Fruit fly (Drosophila melanogaster) whole organism, wandering third instar larva: ENCODE measurements around the gene mora.

ENCODE experiments used
- Abd-B ChIP-seq: fragments of >200 bp; optimal IDR thresholded peaks from 2 replicates; lab custom pipeline; 2017; ENCODE audit warnings: missing biosample characterization, missing genetic modification characterization
- CG32264 ChIP-seq: fragments of 200-800 bp; sonication (Bioruptor generic); optimal IDR thresholded peaks from 2 replicates; lab custom pipeline; 2016; ENCODE audit warnings: missing biosample characterization, missing genetic modification characterization
- CG9705 ChIP-seq: fragments of 200-800 bp; sonication (Bioruptor generic); optimal IDR thresholded peaks from 2 replicates; lab custom pipeline; 2018; ENCODE audit warnings: missing biosample characterization, mild to moderate bottlenecking, missing genetic modification characterization
- CrebA ChIP-seq: fragments of 200-800 bp; sonication (Bioruptor generic); optimal IDR thresholded peaks from 2 replicates; lab custom pipeline; 2016; ENCODE audit warnings: missing biosample characterization, mild to moderate bottlenecking, missing genetic modification characterization, borderline replicate concordance
- Dfd ChIP-seq: fragments of >200 bp; optimal IDR thresholded peaks from 2 replicates; lab custom pipeline; 2017; ENCODE audit warnings: missing biosample characterization, missing genetic modification characterization
- Dif ChIP-seq: fragments of 200-275, 200-300 bp; sonication (Bioruptor generic); optimal IDR thresholded peaks from 2 replicates; lab custom pipeline; 2018; ENCODE audit warnings: missing biosample characterization, missing genetic modification characterization; ENCODE audit not compliant: partially characterized antibody
- GATAd ChIP-seq: sonication (Bioruptor generic); optimal IDR thresholded peaks from 2 replicates; lab custom pipeline; 2016; ENCODE audit warnings: missing biosample characterization, missing genetic modification characterization
- HLH106 ChIP-seq: fragments of 200-800 bp; optimal IDR thresholded peaks from 3 replicates; lab custom pipeline; 2019; ENCODE audit warnings: missing biosample characterization, mild to moderate bottlenecking, missing genetic modification characterization, moderate library complexity
- Hnf4 ChIP-seq: fragments of 200-800 bp; sonication (Bioruptor generic); optimal IDR thresholded peaks from 2 replicates; lab custom pipeline; 2016; ENCODE audit warnings: missing biosample characterization, mild to moderate bottlenecking, missing genetic modification characterization
- Hr78 ChIP-seq: fragments of >200 bp; optimal IDR thresholded peaks from 2 replicates; lab custom pipeline; 2017; ENCODE audit warnings: missing biosample characterization, missing genetic modification characterization
- Hr83 ChIP-seq: fragments of 200-300 bp; sonication (Bioruptor generic); optimal IDR thresholded peaks from 2 replicates; lab custom pipeline; 2016; ENCODE audit warnings: missing biosample characterization, mild to moderate bottlenecking, missing genetic modification characterization, moderate library complexity; ENCODE audit not compliant: poor library complexity, severe bottlenecking
- Jra ChIP-seq: sonication (Bioruptor generic); optimal IDR thresholded peaks from 2 replicates; lab custom pipeline; 2016; ENCODE audit warnings: missing biosample characterization, missing genetic modification characterization
- Mio ChIP-seq: sonication (Bioruptor generic); optimal IDR thresholded peaks from 2 replicates; lab custom pipeline; 2016; ENCODE audit warnings: missing biosample characterization, missing genetic modification characterization
- Myc ChIP-seq: fragments of >200 bp; optimal IDR thresholded peaks from 2 replicates; lab custom pipeline; 2017
- N ChIP-seq: fragments of >200 bp; optimal IDR thresholded peaks from 2 replicates; lab custom pipeline; 2018; ENCODE audit warnings: missing biosample characterization, missing external identifiers, missing genetic modification characterization
- OdsH ChIP-seq: fragments of 200-800 bp; sonication (Bioruptor generic); optimal IDR thresholded peaks from 2 replicates; lab custom pipeline; 2016; ENCODE audit warnings: missing biosample characterization, mild to moderate bottlenecking, missing genetic modification characterization
- Rel ChIP-seq, 2 experiments: fragments of 200-800 bp; sonication (Bioruptor generic) in 1 of 2; optimal IDR thresholded peaks; 2 replicates in 1 of 2; 3 replicates in 1 of 2; lab custom pipeline; 2016 to 2019; ENCODE audit warnings: mild to moderate bottlenecking in 2 of 2, missing biosample characterization in 2 of 2, missing genetic modification characterization in 2 of 2, moderate library complexity in 1 of 2
- Sp1 ChIP-seq: fragments of 200-800 bp; sonication (Bioruptor generic); optimal IDR thresholded peaks from 3 replicates; lab custom pipeline; 2019; ENCODE audit warnings: missing biosample characterization, mild to moderate bottlenecking, missing genetic modification characterization, moderate library complexity
- Vsx2 ChIP-seq: fragments of 200-300, 225-300 bp; sonication (Bioruptor generic); optimal IDR thresholded peaks from 2 replicates; lab custom pipeline; 2018; ENCODE audit warnings: missing biosample characterization, missing genetic modification characterization; ENCODE audit not compliant: partially characterized antibody
- br ChIP-seq: fragments of 200-800 bp; sonication (Bioruptor generic); optimal IDR thresholded peaks from 2 replicates; lab custom pipeline; 2016; ENCODE audit warnings: missing biosample characterization, missing genetic modification characterization
- brk ChIP-seq: fragments of 200-800 bp; sonication (Bioruptor generic); optimal IDR thresholded peaks from 2 replicates; lab custom pipeline; 2016; ENCODE audit warnings: missing biosample characterization, mild to moderate bottlenecking, missing genetic modification characterization
- dl ChIP-seq, 2 experiments: fragments of 175-275, 200-275 bp in 1 of 2; fragments of 200-275 bp in 1 of 2; sonication (Bioruptor generic); optimal IDR thresholded peaks; lab custom pipeline; 2018; ENCODE audit warnings: mild to moderate bottlenecking in 2 of 2, missing biosample characterization in 2 of 2, missing genetic modification characterization in 2 of 2, moderate library complexity in 2 of 2; ENCODE audit not compliant: partially characterized antibody in 2 of 2, insufficient read depth in 1 of 2
- dmrt93B ChIP-seq: fragments of 200-800 bp; sonication (Bioruptor generic); optimal IDR thresholded peaks from 2 replicates; lab custom pipeline; 2018; ENCODE audit warnings: missing biosample characterization, mild to moderate bottlenecking, missing genetic modification characterization
- dsf ChIP-seq: sonication (Bioruptor generic); optimal IDR thresholded peaks from 2 replicates; lab custom pipeline; 2016; ENCODE audit warnings: missing biosample characterization, missing genetic modification characterization, borderline replicate concordance
- ey ChIP-seq: fragments of 200-800 bp; sonication (Bioruptor generic); optimal IDR thresholded peaks from 2 replicates; lab custom pipeline; 2016; ENCODE audit warnings: missing biosample characterization, missing genetic modification characterization
- foxo ChIP-seq, 2 experiments: fragments of 200-800 bp; sonication (Bioruptor generic); optimal IDR thresholded peaks; 2 replicates in 1 of 2; 3 replicates in 1 of 2; lab custom pipeline; 2016 to 2017; ENCODE audit warnings: missing biosample characterization in 2 of 2, missing genetic modification characterization in 2 of 2
- fru ChIP-seq: fragments of 200-800 bp; sonication (Bioruptor generic); optimal IDR thresholded peaks from 3 replicates; lab custom pipeline; 2016; ENCODE audit warnings: missing biosample characterization, mild to moderate bottlenecking, missing genetic modification characterization
- h ChIP-seq: fragments of 200-800 bp; sonication (Bioruptor generic); optimal IDR thresholded peaks from 3 replicates; lab custom pipeline; 2016; ENCODE audit warnings: missing biosample characterization, mild to moderate bottlenecking, missing genetic modification characterization
- jim ChIP-seq: fragments of 175-275, 200-325 bp; sonication (Bioruptor generic); optimal IDR thresholded peaks from 2 replicates; lab custom pipeline; 2016; ENCODE audit warnings: missing biosample characterization, mild to moderate bottlenecking, missing genetic modification characterization
- lola ChIP-seq: fragments of >200 bp; optimal IDR thresholded peaks from 2 replicates; lab custom pipeline; 2017; ENCODE audit warnings: missing biosample characterization, missing genetic modification characterization
- pan ChIP-seq: fragments of >200 bp; optimal IDR thresholded peaks from 2 replicates; lab custom pipeline; 2017
- psq ChIP-seq: fragments of 200-800 bp; sonication (Bioruptor generic); optimal IDR thresholded peaks from 3 replicates; lab custom pipeline; 2017; ENCODE audit warnings: missing biosample characterization, mild to moderate bottlenecking, missing genetic modification characterization, moderate library complexity
- rgr ChIP-seq: fragments of 200-800 bp; sonication (Bioruptor generic); optimal IDR thresholded peaks from 3 replicates; lab custom pipeline; 2016; ENCODE audit warnings: missing biosample characterization, mild to moderate bottlenecking, missing genetic modification characterization
- sage ChIP-seq: fragments of 200-800 bp; sonication (Bioruptor generic); optimal IDR thresholded peaks from 2 replicates; lab custom pipeline; 2016; ENCODE audit warnings: missing biosample characterization, mild to moderate bottlenecking, missing genetic modification characterization
- sv ChIP-seq: fragments of 200-800 bp; sonication (Bioruptor generic); optimal IDR thresholded peaks from 3 replicates; lab custom pipeline; 2016; ENCODE audit warnings: missing biosample characterization, missing genetic modification characterization
- tai ChIP-seq: sonication (Bioruptor generic); optimal IDR thresholded peaks from 2 replicates; lab custom pipeline; 2016; ENCODE audit warnings: missing biosample characterization, missing genetic modification characterization
- usp ChIP-seq: fragments of >200 bp; optimal IDR thresholded peaks from 2 replicates; lab custom pipeline; 2017; ENCODE audit warnings: missing biosample characterization, missing genetic modification characterization
- woc ChIP-seq: sonication (Bioruptor generic); optimal IDR thresholded peaks from 2 replicates; lab custom pipeline; 2016; ENCODE audit warnings: missing biosample characterization, mild to moderate bottlenecking, missing genetic modification characterization

The mora gene

DNA sequence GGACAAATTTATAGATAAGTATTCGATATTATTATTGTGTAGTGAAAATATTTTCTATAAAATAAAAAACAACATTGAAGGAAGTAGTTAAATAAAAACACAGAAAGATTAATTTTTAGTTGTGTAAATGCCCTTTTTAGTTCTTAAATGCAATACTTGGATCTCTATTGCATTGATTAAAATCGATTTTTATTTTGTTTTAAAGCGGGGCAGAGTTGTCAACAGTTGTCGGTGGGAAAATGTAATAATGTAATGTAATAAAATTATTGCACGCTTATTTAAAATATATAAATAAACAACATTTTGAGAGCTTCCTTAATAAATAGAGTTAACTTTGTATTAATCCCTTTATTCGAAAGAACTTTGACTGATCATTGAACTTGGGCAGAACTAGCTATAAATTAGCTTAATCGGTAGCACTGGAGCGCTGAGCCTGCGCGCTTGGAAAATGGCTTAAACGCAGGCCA, 22.6 kb upstream of the mora start, which contains the start of gene Apc2:
Gene Apc2 (plus strand): TSS at position 411 of the 467 bp plus-strand sequence.
- TF ChIP-seq Rel (GFP tag; optimal IDR thresholded peaks at IDR 0.05; lab: Kevin White, UChicago) (no peak), Rel (tag; optimal IDR thresholded peaks at IDR 0.05; lab: Kevin White, UChicago) (no peak), brk (GFP tag; lab: Kevin White, UChicago) (no peak), Abd-B (GFP tag; lab: Kevin White, UChicago) (no peak), foxo (GFP tag; optimal IDR thresholded peaks at IDR 0.05; lab: Kevin White, UChicago) (peak in 1 of 2 experiments; percentile 62), br (GFP tag; lab: Kevin White, UChicago) (peak; percentile 52), Sp1 (GFP tag; lab: Kevin White, UChicago) (peak; percentile 69), Mio (no peak), sv (GFP tag; lab: Kevin White, UChicago) (peak; percentile 4), Myc (lab: Kevin White, UChicago) (peak; percentile 90), dl (GFP tag; optimal IDR thresholded peaks at IDR 0.05; lab: Kevin White, UChicago; ENCODE audit: insufficient read depth in 1 of 2, partially characterized antibody in 2 of 2) (no peak), Hr78 (GFP tag; lab: Kevin White, UChicago) (no peak), h (GFP tag; lab: Kevin White, UChicago) (peak; percentile 58), dsf (peak; percentile 51), Hnf4 (GFP tag; lab: Kevin White, UChicago) (no peak), Vsx2 (GFP tag; lab: Kevin White, UChicago) (no peak), CrebA (no peak), ey (GFP tag; lab: Kevin White, UChicago) (peak; percentile 42), Dif (GFP tag; lab: Kevin White, UChicago) (no peak), jim (GFP tag; lab: Kevin White, UChicago) (no peak), pan (no peak), tai (no peak), CG32264 (GFP tag; lab: Kevin White, UChicago) (no peak), OdsH (peak; percentile 17), Jra (GFP tag; lab: Kevin White, UChicago) (peak; percentile 38), rgr (GFP tag; lab: Kevin White, UChicago) (peak; percentile 54), psq (peak; percentile 56), fru (GFP tag; lab: Kevin White, UChicago) (peak; percentile 59), CG9705 (GFP tag; lab: Kevin White, UChicago) (peak; percentile 42), Dfd (GFP tag; lab: Kevin White, UChicago) (no peak), woc (peak; percentile 73), dmrt93B (GFP tag; lab: Kevin White, UChicago) (peak; percentile 34), Hr83 (GFP tag; lab: Kevin White, UChicago) (no peak), GATAd (GFP tag; lab: Kevin White, UChicago) (no peak), sage (GFP tag; lab: Kevin White, UChicago) (no peak), HLH106 (tag; lab: Kevin White, UChicago) (peak; percentile 76), lola (GFP tag; lab: Kevin White, UChicago) (no peak), N (GFP tag; lab: Kevin White, UChicago) (no peak), usp (GFP tag; lab: Kevin White, UChicago) (no peak)
- TF ChIP-seq, all 38 proteins: peak for 17

DNA sequence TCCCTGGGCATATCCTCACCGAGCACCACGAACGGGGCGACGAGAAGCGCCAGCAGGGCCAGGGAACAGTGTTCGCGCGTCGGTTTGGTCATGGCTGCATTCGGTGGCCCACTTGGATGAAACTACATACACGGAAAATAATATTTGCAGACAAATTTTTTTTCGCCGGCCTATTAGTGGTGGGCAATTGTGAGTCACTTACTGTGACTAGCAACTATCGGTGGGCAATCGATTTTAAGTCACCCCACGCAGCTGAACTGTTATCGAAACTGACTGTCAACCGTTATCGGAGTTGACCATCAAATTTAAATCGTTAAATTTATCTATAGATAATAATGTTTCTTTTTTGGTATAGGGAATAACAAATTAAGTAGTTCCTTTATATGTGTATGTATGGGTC, 16.8 kb upstream of the mora start, which contains the start of gene CG5510:
Gene CG5510 (minus strand): TSS at position 201 of the 400 bp plus-strand sequence.
- peak in 1 of 2 experiments; percentile 8 for TF ChIP-seq dl (GFP tag; optimal IDR thresholded peaks at IDR 0.05; lab: Kevin White, UChicago; ENCODE audit: insufficient read depth in 1 of 2, partially characterized antibody in 2 of 2)
- no peak for TF ChIP-seq Rel (GFP tag; optimal IDR thresholded peaks at IDR 0.05; lab: Kevin White, UChicago)
- TF ChIP-seq Rel (tag; optimal IDR thresholded peaks at IDR 0.05; lab: Kevin White, UChicago): peak; percentile 45
- peak; percentile 33 for TF ChIP-seq h (GFP tag; lab: Kevin White, UChicago)
- TF ChIP-seq Hr83 (GFP tag; lab: Kevin White, UChicago): peak; percentile 52
- TF ChIP-seq ey (GFP tag; lab: Kevin White, UChicago): peak; percentile 27
- TF ChIP-seq psq: no peak
- TF ChIP-seq Jra (GFP tag; lab: Kevin White, UChicago): peak; percentile 76
- peak; percentile 10 for TF ChIP-seq Sp1 (GFP tag; lab: Kevin White, UChicago)
- TF ChIP-seq Hr78 (GFP tag; lab: Kevin White, UChicago): no peak
- TF ChIP-seq br (GFP tag; lab: Kevin White, UChicago): peak; percentile 2
- no peak for TF ChIP-seq Vsx2 (GFP tag; lab: Kevin White, UChicago)
- TF ChIP-seq woc: peak; percentile 14
- peak; percentile 6 for TF ChIP-seq sv (GFP tag; lab: Kevin White, UChicago)
- TF ChIP-seq usp (GFP tag; lab: Kevin White, UChicago): no peak
- peak; percentile 36 for TF ChIP-seq fru (GFP tag; lab: Kevin White, UChicago)
- no peak for TF ChIP-seq CrebA
- TF ChIP-seq pan: no peak
- TF ChIP-seq sage (GFP tag; lab: Kevin White, UChicago): no peak
- peak; percentile 21 for TF ChIP-seq HLH106 (tag; lab: Kevin White, UChicago)
